Worm (Caenorhabditis elegans) whole organism, late embryonic: ENCODE data around the gene str-211.

Experiments used
- C08G9.2 ChIP-seq: sonication (generic microtip); optimal IDR thresholded peaks from 2 replicates; lab custom pipeline; 2016; ENCODE audit warnings: mild to moderate bottlenecking, missing genetic modification characterization, moderate library complexity, missing compliant biosample characterization
- K02D7.2 ChIP-seq: sonication (generic microtip); optimal IDR thresholded peaks from 2 replicates; lab custom pipeline; 2017; ENCODE audit warnings: mild to moderate bottlenecking, missing genetic modification characterization, missing compliant biosample characterization
- Y22D7AL.16 ChIP-seq: sonication (generic microtip); optimal IDR thresholded peaks from 2 replicates; lab custom pipeline; 2016; ENCODE audit warnings: missing genetic modification characterization, missing compliant biosample characterization
- ceh-14 ChIP-seq: sonication (generic microtip); optimal IDR thresholded peaks from 2 replicates; lab custom pipeline; 2016; ENCODE audit warnings: missing genotype, missing genetic modification characterization, missing compliant biosample characterization
- ceh-18 ChIP-seq: sonication (generic microtip); optimal IDR thresholded peaks from 2 replicates; lab custom pipeline; 2016; ENCODE audit warnings: missing genetic modification characterization, missing compliant biosample characterization
- ceh-19 ChIP-seq: fragments of 200-800 bp; sonication (Bioruptor generic); optimal IDR thresholded peaks from 2 replicates; lab custom pipeline; 2018; ENCODE audit warnings: mild to moderate bottlenecking, missing genetic modification characterization, missing compliant biosample characterization
- ceh-31 ChIP-seq: sonication (generic microtip); optimal IDR thresholded peaks from 2 replicates; lab custom pipeline; 2016; ENCODE audit warnings: missing genetic modification characterization, missing compliant biosample characterization
- ceh-34 ChIP-seq: sonication (generic microtip); optimal IDR thresholded peaks from 2 replicates; lab custom pipeline; 2016; ENCODE audit warnings: mild to moderate bottlenecking, missing genetic modification characterization, missing compliant biosample characterization
- che-1 ChIP-seq: sonication (generic microtip); optimal IDR thresholded peaks from 2 replicates; lab custom pipeline; 2016; ENCODE audit warnings: mild to moderate bottlenecking, missing genetic modification characterization, missing compliant biosample characterization
- dmd-4 ChIP-seq: sonication (generic microtip); optimal IDR thresholded peaks from 2 replicates; lab custom pipeline; 2016; ENCODE audit warnings: borderline replicate concordance, missing genetic modification characterization, missing compliant biosample characterization
- dve-1 ChIP-seq: sonication (generic microtip); optimal IDR thresholded peaks from 2 replicates; lab custom pipeline; 2017; ENCODE audit warnings: antibody characterized with exemption, mild to moderate bottlenecking, missing genetic modification characterization, missing compliant biosample characterization
- elt-2 ChIP-seq: sonication (generic microtip); optimal IDR thresholded peaks from 2 replicates; lab custom pipeline; 2016; ENCODE audit warnings: missing genetic modification reagents, missing genetic modification characterization, missing compliant biosample characterization
- elt-4 ChIP-seq: sonication (generic microtip); optimal IDR thresholded peaks from 2 replicates; lab custom pipeline; 2016; ENCODE audit warnings: missing genetic modification characterization, missing compliant biosample characterization
- eyg-1 ChIP-seq: sonication (generic microtip); optimal IDR thresholded peaks from 2 replicates; lab custom pipeline; 2016; ENCODE audit warnings: missing genotype, missing genetic modification characterization, missing compliant biosample characterization
- fax-1 ChIP-seq: sonication (generic microtip); optimal IDR thresholded peaks from 2 replicates; lab custom pipeline; 2016; ENCODE audit warnings: missing genotype, missing genetic modification characterization, missing compliant biosample characterization
- hlh-13 ChIP-seq: fragments of 200-800 bp; sonication (Bioruptor generic); optimal IDR thresholded peaks from 2 replicates; lab custom pipeline; 2018; ENCODE audit warnings: mild to moderate bottlenecking, missing genetic modification characterization, missing compliant biosample characterization
- hlh-15 ChIP-seq: sonication (generic microtip); optimal IDR thresholded peaks from 2 replicates; lab custom pipeline; 2016; ENCODE audit warnings: missing genetic modification characterization, missing compliant biosample characterization
- hlh-30 ChIP-seq: sonication (generic microtip); optimal IDR thresholded peaks from 2 replicates; lab custom pipeline; 2017; ENCODE audit warnings: antibody characterized with exemption, missing genetic modification characterization, missing compliant biosample characterization; ENCODE audit not compliant: insufficient read depth
- hlh-6 ChIP-seq: sonication (generic microtip); optimal IDR thresholded peaks from 2 replicates; lab custom pipeline; 2016; ENCODE audit warnings: missing genotype, missing genetic modification characterization, missing compliant biosample characterization
- hlh-8 ChIP-seq: sonication (generic microtip); optimal IDR thresholded peaks from 2 replicates; lab custom pipeline; 2016; ENCODE audit warnings: missing genotype, missing genetic modification characterization, missing compliant biosample characterization
- lim-6 ChIP-seq: sonication (generic microtip); optimal IDR thresholded peaks from 2 replicates; lab custom pipeline; 2016; ENCODE audit warnings: missing genetic modification characterization, missing compliant biosample characterization
- lin-11 ChIP-seq: fragments of 200-800 bp; sonication (Bioruptor generic); optimal IDR thresholded peaks from 2 replicates; lab custom pipeline; 2018; ENCODE audit warnings: mild to moderate bottlenecking, missing genetic modification characterization, missing compliant biosample characterization
- madf-2 ChIP-seq: sonication (generic microtip); optimal IDR thresholded peaks from 2 replicates; lab custom pipeline; 2017; ENCODE audit warnings: missing genetic modification characterization, missing compliant biosample characterization
- mec-3 ChIP-seq: sonication (generic microtip); optimal IDR thresholded peaks from 2 replicates; lab custom pipeline; 2016; ENCODE audit warnings: borderline replicate concordance, missing genetic modification characterization, missing compliant biosample characterization
- odd-2 ChIP-seq: sonication (generic microtip); optimal IDR thresholded peaks from 2 replicates; lab custom pipeline; 2017; ENCODE audit warnings: antibody characterized with exemption, mild to moderate bottlenecking, missing genetic modification characterization, missing compliant biosample characterization
- pag-3 ChIP-seq: sonication (generic microtip); optimal IDR thresholded peaks from 2 replicates; lab custom pipeline; 2016; ENCODE audit warnings: missing compliant biosample characterization, missing genetic modification characterization, borderline replicate concordance
- pat-9 ChIP-seq: fragments of 200-800 bp; sonication (Bioruptor generic); optimal IDR thresholded peaks from 2 replicates; lab custom pipeline; 2018; ENCODE audit warnings: mild to moderate bottlenecking, missing genetic modification characterization, moderate library complexity, missing compliant biosample characterization
- pha-2 ChIP-seq: sonication (generic microtip); optimal IDR thresholded peaks from 2 replicates; lab custom pipeline; 2017; ENCODE audit warnings: mild to moderate bottlenecking, missing genetic modification characterization, missing compliant biosample characterization
- pqm-1 ChIP-seq: sonication (generic microtip); optimal IDR thresholded peaks from 2 replicates; lab custom pipeline; 2016; ENCODE audit warnings: missing genetic modification characterization, missing compliant biosample characterization
- ref-2 ChIP-seq: sonication (generic microtip); optimal IDR thresholded peaks from 2 replicates; lab custom pipeline; 2016; ENCODE audit warnings: missing genetic modification characterization, missing compliant biosample characterization
- sox-2 ChIP-seq: fragments of 200-800 bp; sonication (Bioruptor generic); IDR thresholded peaks from 2 replicates; pipeline ENCODE4 v1.3.6; 2022; ENCODE audit warnings: missing genetic modification reagents, missing genetic modification characterization, missing compliant biosample characterization
- syd-9 ChIP-seq: sonication (generic microtip); optimal IDR thresholded peaks from 2 replicates; lab custom pipeline; 2016; ENCODE audit warnings: mild to moderate bottlenecking, missing genetic modification characterization, moderate library complexity, missing compliant biosample characterization
- tbx-7 ChIP-seq: sonication (generic microtip); optimal IDR thresholded peaks from 2 replicates; lab custom pipeline; 2016; ENCODE audit warnings: missing genotype, missing genetic modification characterization, missing compliant biosample characterization
- unc-86 ChIP-seq: sonication (generic microtip); optimal IDR thresholded peaks from 2 replicates; lab custom pipeline; 2016; ENCODE audit warnings: missing genetic modification characterization, missing compliant biosample characterization
- ztf-16 ChIP-seq: sonication (generic microtip); optimal IDR thresholded peaks from 2 replicates; lab custom pipeline; 2017; ENCODE audit warnings: missing genetic modification characterization, missing compliant biosample characterization

The str-211 gene

ce11 chrV:4977539-4977938 lies 33.4 kb upstream of the str-211 start:
- TF ChIP-seq syd-9 (tag; lab: Kevin White, UChicago) (no peak), elt-2 (tag; lab: Kevin White, UChicago) (no peak), hlh-13 (no peak), mec-3 (no peak), ztf-16 (no peak), unc-86 (no peak), K02D7.2 (tag; lab: Kevin White, UChicago) (no peak), sox-2 (GFP tag; lab: Robert Waterston, UW) (no peak), eyg-1 (tag; lab: Kevin White, UChicago) (no peak), elt-4 (tag; lab: Kevin White, UChicago) (no peak)
- TF ChIP-seq, all 69 proteins: peak for 0

- TF ChIP-seq lin-11 (tag; lab: Kevin White, UChicago): no peak
- no peak for TF ChIP-seq hlh-15 (tag; lab: Kevin White, UChicago)
- TF ChIP-seq odd-2 (tag; lab: Kevin White, UChicago): no peak
- no peak for TF ChIP-seq C08G9.2
- no peak for TF ChIP-seq pha-2
- TF ChIP-seq ref-2 (tag; lab: Kevin White, UChicago): no peak
- TF ChIP-seq ceh-31 (tag; lab: Kevin White, UChicago): no peak
- no peak for TF ChIP-seq hlh-6 (tag; lab: Kevin White, UChicago)
- TF ChIP-seq ceh-14: no peak
- no peak for TF ChIP-seq hlh-30
- TF ChIP-seq dmd-4 (tag; lab: Kevin White, UChicago): no peak
- TF ChIP-seq sox-2 (GFP tag; lab: Robert Waterston, UW): no peak
- no peak for TF ChIP-seq madf-2
- TF ChIP-seq Y22D7AL.16 (tag; lab: Kevin White, UChicago): no peak
- TF ChIP-seq lim-6 (tag; lab: Kevin White, UChicago): no peak
- no peak for TF ChIP-seq ceh-34 (tag; lab: Kevin White, UChicago)
- TF ChIP-seq tbx-7: no peak
- TF ChIP-seq, all 69 proteins: peak for 0
Observed at ce11 chrV:4975140-4975539, 31.0 kb upstream of the str-211 start, which contains the start of gene F26G5.1. F26G5.1 (plus strand) TSS chrV:4975478.

ce11 chrV:4974677-4975076 lies 30.6 kb upstream of the str-211 start, which contains the start of gene srsx-10:
srsx-10 (minus strand) TSS chrV:4974777.
- TF ChIP-seq pat-9 (tag; lab: Kevin White, UChicago) (no peak), hlh-8 (tag; lab: Kevin White, UChicago) (no peak)

- TF ChIP-seq fax-1 (tag; lab: Kevin White, UChicago) (no peak), che-1 (tag; lab: Kevin White, UChicago) (no peak), dve-1 (no peak), ceh-19 (GFP tag; lab: Kevin White, UChicago) (no peak), pag-3 (tag; lab: Kevin White, UChicago) (no peak), odd-2 (tag; lab: Kevin White, UChicago) (no peak), Y22D7AL.16 (tag; lab: Kevin White, UChicago) (no peak)
Observed at ce11 chrV:4972943-4973342, 28.8 kb upstream of the str-211 start, which contains the start of gene srsx-9. srsx-9 (minus strand) TSS chrV:4973043.

- TF ChIP-seq ceh-18 (tag; lab: Kevin White, UChicago): no peak
- no peak for TF ChIP-seq dmd-4 (tag; lab: Kevin White, UChicago)
- no peak for TF ChIP-seq tbx-7
- TF ChIP-seq pqm-1 (tag; lab: Kevin White, UChicago): no peak
- no peak for TF ChIP-seq lin-11 (tag; lab: Kevin White, UChicago)
Observed at ce11 chrV:4969503-4969902, 25.4 kb upstream of the str-211 start.
